Worm (Caenorhabditis elegans): Measurements from ENCODE around the gene D1054.9.

Gene D1054.9

ce11 chrV:10743649-10744048 is 47.2 kb downstream of the D1054.9 start, which contains the start of gene srj-22:
srj-22 (minus strand) TSS chrV:10743749.
- TF ChIP-seq F37B4.10 (GFP tag; IDR thresholded peaks at IDR 0.05) (no peak), T07F8.4 (tag; optimal IDR thresholded peaks at IDR 0.05) (no peak), madf-10 (tag; optimal IDR thresholded peaks at IDR 0.05) (no peak), F57A8.1 (GFP tag; optimal IDR thresholded peaks at IDR 0.05) (no peak), lin-40 (tag; optimal IDR thresholded peaks at IDR 0.05) (no peak), K12H6.12 (tag; optimal IDR thresholded peaks at IDR 0.05) (no peak), D2030.7 (GFP tag; IDR thresholded peaks at IDR 0.05) (no peak)

ce11 chrV:10741357-10741756 is 49.5 kb downstream of the D1054.9 start, which contains the start of gene ZC302.3:
ZC302.3 (minus strand) TSS chrV:10741457.
- no peak for TF ChIP-seq ceh-79 (tag; optimal IDR thresholded peaks at IDR 0.05)
- no peak for TF ChIP-seq lsl-1 (GFP tag; optimal IDR thresholded peaks at IDR 0.05)
- TF ChIP-seq let-607 (tag; optimal IDR thresholded peaks at IDR 0.05) = no peak
- TF ChIP-seq Y56A3A.18 (GFP tag; IDR thresholded peaks at IDR 0.05) = no peak
- no peak for TF ChIP-seq mel-28 (tag; optimal IDR thresholded peaks at IDR 0.05; ENCODE audit: borderline replicate concordance)
- TF ChIP-seq cebp-1 (GFP tag; IDR thresholded peaks at IDR 0.05) = no peak
- no peak for TF ChIP-seq cebp-1 (tag; optimal IDR thresholded peaks at IDR 0.05)
- TF ChIP-seq nhr-27 (tag; optimal IDR thresholded peaks at IDR 0.05) = no peak
- TF ChIP-seq aptf-2 (GFP tag; conservative IDR thresholded peaks at IDR 0.05) = no peak

ce11 chrV:10736756-10737155 is 54.1 kb downstream of the D1054.9 start, which contains the start of the genes mre-11 and wdr-5.3:
mre-11 (minus strand) TSS chrV:10736868.
wdr-5.3 (plus strand) TSS chrV:10737116.
- no peak for TF ChIP-seq mxl-1 (tag; optimal IDR thresholded peaks at IDR 0.05)
- no peak for TF ChIP-seq F39B2.1 (GFP tag; IDR thresholded peaks at IDR 0.05)
- no peak for TF ChIP-seq lin-40 (tag; optimal IDR thresholded peaks at IDR 0.05)
- no peak for TF ChIP-seq bed-1 (GFP tag; IDR thresholded peaks at IDR 0.05)
- peak; percentile 8 for TF ChIP-seq him-1 (tag; optimal IDR thresholded peaks at IDR 0.05)
- no peak for TF ChIP-seq let-607 (tag; optimal IDR thresholded peaks at IDR 0.05)
- no peak for TF ChIP-seq C17E4.6 (GFP tag; IDR thresholded peaks at IDR 0.05)
- TF ChIP-seq madf-6 (GFP tag; IDR thresholded peaks at IDR 0.05) = peak; percentile 79
- TF ChIP-seq ztf-26 (tag; optimal IDR thresholded peaks at IDR 0.05) = no peak
- TF ChIP-seq lsl-1 (GFP tag; optimal IDR thresholded peaks at IDR 0.05) = peak; percentile 60
- no peak for TF ChIP-seq hrde-1 (tag; optimal IDR thresholded peaks at IDR 0.05; ENCODE audit: borderline replicate concordance)
- TF ChIP-seq xnd-1 (tag; optimal IDR thresholded peaks at IDR 0.05) = peak; percentile 9
- TF ChIP-seq T07F8.4 (tag; optimal IDR thresholded peaks at IDR 0.05) = no peak
- TF ChIP-seq pbrm-1 (GFP tag; IDR thresholded peaks at IDR 0.05) = 0 out of 2 replicates have a peak, but pooled peaks have one; percentile 38
- no peak for TF ChIP-seq K11D2.4 (GFP tag; IDR thresholded peaks at IDR 0.05)
- no peak for TF ChIP-seq sea-2 (GFP tag; IDR thresholded peaks at IDR 0.05)
- 0 out of 2 replicates have a peak, but pooled peaks have one; percentile 26 for TF ChIP-seq Y95B8A.8 (GFP tag; IDR thresholded peaks at IDR 0.05)
- peak; percentile 46; the same call in 1 of the 2 replicates for TF ChIP-seq ekl-4 (GFP tag; IDR thresholded peaks at IDR 0.05)
- TF ChIP-seq mel-28 (tag; optimal IDR thresholded peaks at IDR 0.05; ENCODE audit: borderline replicate concordance) = no peak
- TF ChIP-seq sptf-2 (GFP tag; optimal IDR thresholded peaks at IDR 0.05) = no peak
- no peak for TF ChIP-seq ets-4 (GFP tag; optimal IDR thresholded peaks at IDR 0.05)
- no peak for TF ChIP-seq nhr-80 (tag; optimal IDR thresholded peaks at IDR 0.05)
- peak; percentile 48; the same call in 1 of the 2 replicates for TF ChIP-seq mcd-1 (GFP tag; IDR thresholded peaks at IDR 0.05)
- TF ChIP-seq rec-8 (tag; optimal IDR thresholded peaks at IDR 0.05) = no peak
- TF ChIP-seq dpl-1 (GFP tag; optimal IDR thresholded peaks at IDR 0.05) = peak; percentile 58
- TF ChIP-seq F22D6.2 (tag; optimal IDR thresholded peaks at IDR 0.05) = no peak
- no peak for TF ChIP-seq B0035.1 (tag; optimal IDR thresholded peaks at IDR 0.05)
- TF ChIP-seq F10E7.11 (tag; optimal IDR thresholded peaks at IDR 0.05) = no peak
- no peak for TF ChIP-seq zim-3 (tag; optimal IDR thresholded peaks at IDR 0.05)
- TF ChIP-seq Y56A3A.18 (GFP tag; IDR thresholded peaks at IDR 0.05) = no peak
- no peak for TF ChIP-seq rpc-1 (optimal IDR thresholded peaks at IDR 0.05)
- TF ChIP-seq rpc-1 (tag; optimal IDR thresholded peaks at IDR 0.05) = no peak
- peak; percentile 29; the same call in 1 of the 2 replicates for TF ChIP-seq ceh-91 (GFP tag; IDR thresholded peaks at IDR 0.05)
- TF ChIP-seq mes-4 (tag; optimal IDR thresholded peaks at IDR 0.05) = no peak
- TF ChIP-seq sdz-38 (tag; optimal IDR thresholded peaks at IDR 0.05) = no peak
- TF ChIP-seq hlh-26 (GFP tag; conservative IDR thresholded peaks at IDR 0.05) = no peak

All from whole organism, young adult.